Fruit fly (Drosophila melanogaster): Measurements from ENCODE around the gene CecC.

Gene CecC

dm6 chr3R:30208766-30209484 lies 7.4 kb upstream of the CecC start, which contains the start of gene RpS7 (continued):
- TF ChIP-seq MTF-1 (GFP tag; optimal IDR thresholded peaks at IDR 0.05; ENCODE audit: borderline replicate concordance): peak; percentile 90

DNA sequence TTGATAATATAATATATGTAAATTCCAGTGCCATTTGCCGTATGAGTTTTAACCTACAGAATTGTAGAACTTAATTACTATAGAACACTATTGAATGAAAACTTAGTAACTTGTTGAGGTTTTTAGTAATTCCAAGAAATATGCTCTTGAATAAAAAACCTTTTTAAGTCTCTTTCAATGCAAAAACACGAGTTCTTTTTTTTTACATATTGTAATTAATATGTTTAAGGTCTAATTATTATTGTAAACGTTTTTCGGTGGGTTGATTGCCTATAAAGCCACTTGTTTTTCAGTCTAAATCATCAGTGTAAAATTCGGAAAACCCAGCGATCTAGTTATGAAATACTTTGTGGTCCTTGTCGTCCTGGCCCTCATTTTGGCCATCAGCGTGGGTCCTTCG lies 6.6 kb upstream of the CecC start, which contains the start of gene Anp:
Gene Anp, plus strand, starts transcription at position 301 of the 400 bp plus-strand sequence.
- TF ChIP-seq CG11247 (GFP tag; IDR thresholded peaks at IDR 0.05): no peak
- no peak for TF ChIP-seq tx (GFP tag; optimal IDR thresholded peaks at IDR 0.05)
- TF ChIP-seq CG43689 (GFP tag; IDR thresholded peaks at IDR 0.05): no peak

- TF ChIP-seq maf-S (GFP tag; optimal IDR thresholded peaks at IDR 0.05) (no peak), chinmo (GFP tag; IDR thresholded peaks at IDR 0.05; ENCODE audit: partially characterized antibody) (0 out of 4 replicates have a peak, but pooled peaks have one; percentile 56)
Measured at dm6 chr3R:30210560-30210959, 5.7 kb upstream of the CecC start, which contains the start of gene CecA1. CecA1 (plus strand) TSS chr3R:30210874.

DNA sequence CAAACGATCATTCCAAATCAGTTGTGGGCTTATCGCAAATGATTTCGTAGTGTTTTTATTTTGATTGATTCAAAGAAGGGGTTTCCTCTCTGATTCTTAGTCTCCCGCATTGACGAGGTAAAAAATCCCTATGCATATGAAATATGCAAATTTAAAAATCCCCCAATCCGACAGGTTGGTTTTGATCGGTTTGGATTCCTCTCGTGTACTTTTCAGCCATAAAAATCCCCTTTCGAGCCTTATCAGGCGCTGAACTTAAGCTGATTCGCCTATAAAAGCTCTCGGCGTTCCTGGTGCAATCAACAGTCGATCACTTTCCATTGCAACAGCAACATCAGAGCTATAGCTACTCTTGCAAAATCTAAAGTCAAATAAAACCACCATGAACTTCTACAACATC lies 4.4 kb upstream of the CecC start, which contains the start of gene CecA2:
Gene CecA2, plus strand, starts transcription at position 301 of the 400 bp plus-strand sequence.
- no peak for TF ChIP-seq CG7357 (GFP tag; IDR thresholded peaks at IDR 0.05)
- no peak for TF ChIP-seq lov (optimal IDR thresholded peaks at IDR 0.05)
- TF ChIP-seq lov (GFP tag; IDR thresholded peaks at IDR 0.05): 0 out of 3 replicates have a peak, but pooled peaks have one; percentile 10

dm6 chr3R:30213697-30214096 lies 2.6 kb upstream of the CecC start, which contains the start of gene CecB:
CecB (minus strand) TSS chr3R:30213797.
- no peak for TF ChIP-seq chif (GFP tag; optimal IDR thresholded peaks at IDR 0.05)
- TF ChIP-seq CG10959 (GFP tag; IDR thresholded peaks at IDR 0.05): no peak
- TF ChIP-seq CG9727 (GFP tag; optimal IDR thresholded peaks at IDR 0.05): no peak
- TF ChIP-seq CG5245 (GFP tag; optimal IDR thresholded peaks at IDR 0.05): no peak
- TF ChIP-seq HLH4C (GFP tag; IDR thresholded peaks at IDR 0.05; ENCODE audit: partially characterized antibody): no peak
- TF ChIP-seq Xrp1 (GFP tag; IDR thresholded peaks at IDR 0.05): no peak
- TF ChIP-seq CG30431 (GFP tag; optimal IDR thresholded peaks at IDR 0.05): no peak
- TF ChIP-seq run (tag; optimal IDR thresholded peaks at IDR 0.05): no peak
- TF ChIP-seq CG31388 (GFP tag; optimal IDR thresholded peaks at IDR 0.05): no peak
- TF ChIP-seq p53 (GFP tag; optimal IDR thresholded peaks at IDR 0.05): no peak
- TF ChIP-seq luna (GFP tag; optimal IDR thresholded peaks at IDR 0.05): no peak
- no peak for TF ChIP-seq ken (GFP tag; IDR thresholded peaks at IDR 0.05)
- TF ChIP-seq Mrtf (GFP tag; IDR thresholded peaks at IDR 0.05): no peak
- TF ChIP-seq Drgx (GFP tag; IDR thresholded peaks at IDR 0.05): no peak
- TF ChIP-seq ssp (GFP tag; IDR thresholded peaks at IDR 0.05): no peak
- no peak for TF ChIP-seq CG12155 (GFP tag; optimal IDR thresholded peaks at IDR 0.05)
- no peak for TF ChIP-seq CG1529 (GFP tag; optimal IDR thresholded peaks at IDR 0.05)
- no peak for TF ChIP-seq CG12299 (tag; optimal IDR thresholded peaks at IDR 0.05)
- TF ChIP-seq fd3F (GFP tag; optimal IDR thresholded peaks at IDR 0.05): no peak

- TF ChIP-seq lab (GFP tag; optimal IDR thresholded peaks at IDR 0.05) (peak; percentile 29), hb (GFP tag; IDR thresholded peaks at IDR 0.05; ENCODE audit: partially characterized antibody) (0 out of 3 replicates have a peak, but pooled peaks have one; percentile 9), CG31441 (GFP tag; IDR thresholded peaks at IDR 0.05) (no peak), unc-4 (GFP tag; IDR thresholded peaks at IDR 0.05; ENCODE audit: partially characterized antibody) (no peak), dmrt99B (tag; optimal IDR thresholded peaks at IDR 0.05) (no peak), fru (optimal IDR thresholded peaks at IDR 0.05) (no peak)
Measured at dm6 chr3R:30215020-30215419, 1.3 kb upstream of the CecC start.

All from whole organism, embryonic.